Worm (Caenorhabditis elegans) whole organism, L2 larva: ENCODE results near the gene mom-2.

Experiments used
- C34F6.9 ChIP-seq: fragments of 150-350 bp; optimal IDR thresholded peaks from 2 replicates; lab custom pipeline; 2014; ENCODE audit warnings: missing biosample characterization, missing genetic modification characterization
- F13H6.1 ChIP-seq: sonication (generic microtip); optimal IDR thresholded peaks from 2 replicates; lab custom pipeline; 2016; ENCODE audit warnings: missing genetic modification characterization, missing compliant biosample characterization
- ZK546.5 ChIP-seq: sonication (generic microtip); optimal IDR thresholded peaks from 2 replicates; lab custom pipeline; 2017; ENCODE audit warnings: missing biosample characterization, missing genetic modification characterization
- aly-2 ChIP-seq: fragments of 150-350 bp; optimal IDR thresholded peaks from 2 replicates; lab custom pipeline; 2014; ENCODE audit warnings: missing biosample characterization, missing genetic modification characterization
- ama-1 ChIP-seq: fragments of 150-350 bp; optimal IDR thresholded peaks from 2 replicates; lab custom pipeline; 2018; ENCODE audit warnings: inconsistent platforms
- blmp-1 ChIP-seq: sonication (generic microtip); optimal IDR thresholded peaks from 2 replicates; lab custom pipeline; 2017; ENCODE audit warnings: missing genetic modification characterization, mild to moderate bottlenecking, missing compliant biosample characterization, antibody characterized with exemption, moderate library complexity; ENCODE audit not compliant: insufficient read depth
- ceh-16 ChIP-seq: fragments of 150-350 bp; optimal IDR thresholded peaks from 2 replicates; lab custom pipeline; 2014; ENCODE audit warnings: missing biosample characterization, missing genetic modification characterization
- ceh-82 ChIP-seq: fragments of 150-350 bp; optimal IDR thresholded peaks from 2 replicates; lab custom pipeline; 2014; ENCODE audit warnings: missing biosample characterization, missing genetic modification characterization
- dmd-4 ChIP-seq: sonication (generic microtip); optimal IDR thresholded peaks from 2 replicates; lab custom pipeline; 2017; ENCODE audit warnings: missing biosample characterization, missing genetic modification characterization
- egl-27 ChIP-seq: sonication (generic microtip); optimal IDR thresholded peaks from 3 replicates; lab custom pipeline; 2017; ENCODE audit warnings: missing biosample characterization, missing genetic modification reagents, missing genetic modification characterization
- elt-3 ChIP-seq: sonication (generic microtip); optimal IDR thresholded peaks from 2 replicates; lab custom pipeline; 2017; ENCODE audit warnings: missing biosample characterization, missing genetic modification characterization
- fos-1 ChIP-seq: fragments of 150-350 bp; optimal IDR thresholded peaks from 2 replicates; lab custom pipeline; 2014; ENCODE audit warnings: missing biosample characterization, missing genetic modification characterization
- lin-11 ChIP-seq: fragments of 150-350 bp; sonication (generic microtip); optimal IDR thresholded peaks from 2 replicates; lab custom pipeline; 2014; ENCODE audit warnings: missing biosample characterization, missing genetic modification characterization, inconsistent platforms, mixed read lengths
- lsy-2 ChIP-seq, 2 experiments: fragments of 150-350 bp in 1 of 2; sonication (generic microtip) in 1 of 2; optimal IDR thresholded peaks; 2 replicates each; lab custom pipeline; 2014 to 2017; ENCODE audit warnings: missing biosample characterization in 2 of 2, missing genetic modification characterization in 2 of 2
- mab-5 ChIP-seq: fragments of 150-350 bp; optimal IDR thresholded peaks from 2 replicates; lab custom pipeline; 2014; ENCODE audit warnings: missing biosample characterization, missing genetic modification characterization
- nhr-11 ChIP-seq: fragments of 150-350 bp; optimal IDR thresholded peaks from 2 replicates; lab custom pipeline; 2014; ENCODE audit warnings: missing biosample characterization, missing genetic modification characterization
- nhr-12 ChIP-seq: fragments of 150-350 bp; optimal IDR thresholded peaks from 2 replicates; lab custom pipeline; 2014; ENCODE audit warnings: missing biosample characterization, missing genetic modification characterization
- nhr-129 ChIP-seq: fragments of 150-350 bp; optimal IDR thresholded peaks from 2 replicates; lab custom pipeline; 2014; ENCODE audit warnings: missing biosample characterization, missing genetic modification characterization
- nhr-21 ChIP-seq: fragments of 150-350 bp; optimal IDR thresholded peaks from 2 replicates; lab custom pipeline; 2014; ENCODE audit warnings: missing biosample characterization, missing genetic modification characterization
- nhr-25 ChIP-seq: fragments of 150-350 bp; sonication (generic microtip); optimal IDR thresholded peaks from 3 replicates; lab custom pipeline; 2014; ENCODE audit warnings: missing biosample characterization, missing genetic modification characterization
- nhr-77 ChIP-seq: fragments of 150-350 bp; optimal IDR thresholded peaks from 2 replicates; lab custom pipeline; 2014; ENCODE audit warnings: missing biosample characterization, missing genetic modification characterization
- sma-3 ChIP-seq: sonication (generic microtip); optimal IDR thresholded peaks from 2 replicates; lab custom pipeline; 2016; ENCODE audit warnings: missing genetic modification reagents, missing genetic modification characterization, missing compliant biosample characterization
- sma-9 ChIP-seq, 2 experiments: fragments of 150-350 bp in 1 of 2; sonication (generic microtip) in 1 of 2; optimal IDR thresholded peaks; 2 replicates each; lab custom pipeline; 2014 to 2016; ENCODE audit warnings: missing genetic modification characterization in 2 of 2, mild to moderate bottlenecking in 1 of 2, missing biosample characterization in 1 of 2, missing compliant biosample characterization in 1 of 2, missing genetic modification reagents in 1 of 2, moderate library complexity in 1 of 2
- unc-55 ChIP-seq: fragments of 150-350 bp; sonication (generic microtip); optimal IDR thresholded peaks from 3 replicates; lab custom pipeline; 2014; ENCODE audit warnings: missing biosample characterization, missing genetic modification reagents, missing genetic modification characterization
- ztf-1 ChIP-seq: fragments of 200-800 bp; sonication (Bioruptor generic); conservative IDR thresholded peaks from 2 replicates; pipeline ENCODE4 v1.3.6; 2022; ENCODE audit warnings: missing genetic modification characterization, missing compliant biosample characterization

mom-2 gene

ce11 chrV:8400808-8401207 lies 45.0 kb downstream of the mom-2 start:
- TF ChIP-seq nhr-21 (tag; lab: Kevin White, UChicago), result no peak
- TF ChIP-seq nhr-25 (tag; lab: Kevin White, UChicago), result no peak

ce11 chrV:8401267-8401666 lies 45.5 kb downstream of the mom-2 start:
- TF ChIP-seq egl-27 (tag; lab: Kevin White, UChicago) (no peak), nhr-12 (tag; lab: Kevin White, UChicago) (no peak), nhr-21 (tag; lab: Kevin White, UChicago) (peak; percentile 20), ama-1 (no peak), lsy-2 (tag; optimal IDR thresholded peaks at IDR 0.05; lab: Kevin White, UChicago) (no peak)

ce11 chrV:8402392-8402791 lies 46.6 kb downstream of the mom-2 start, which contains the start of gene F52E1.9:
Gene F52E1.9 (minus strand): TSS chrV:8402669.
- TF ChIP-seq fos-1 (tag; lab: Kevin White, UChicago) (peak; percentile 60), sma-9 (GFP tag; optimal IDR thresholded peaks at IDR 0.05; lab: Kevin White, UChicago) (peak; percentile 17), sma-9 (tag; optimal IDR thresholded peaks at IDR 0.05; lab: Kevin White, UChicago) (no peak), egl-27 (tag; lab: Kevin White, UChicago) (no peak)

- TF ChIP-seq mab-5 (tag; lab: Kevin White, UChicago), result no peak
- no peak for TF ChIP-seq nhr-77 (tag; lab: Kevin White, UChicago)
- no peak for TF ChIP-seq lsy-2 (tag; optimal IDR thresholded peaks at IDR 0.05; lab: Kevin White, UChicago)
- no peak for TF ChIP-seq nhr-12 (tag; lab: Kevin White, UChicago)
- TF ChIP-seq ceh-16, result no peak
- TF ChIP-seq sma-3, result no peak
- TF ChIP-seq F13H6.1, result peak; percentile 60
- no peak for TF ChIP-seq aly-2 (tag; lab: Kevin White, UChicago)
- TF ChIP-seq nhr-21 (tag; lab: Kevin White, UChicago), result peak; percentile 2
- no peak for TF ChIP-seq lin-11 (tag; lab: Kevin White, UChicago)
These were observed 47.4 kb downstream of the mom-2 start for ce11 chrV:8403152-8403551.

- TF ChIP-seq elt-3 (tag; lab: Kevin White, UChicago), result no peak
- TF ChIP-seq fos-1 (tag; lab: Kevin White, UChicago), result peak; percentile 10
- TF ChIP-seq ztf-1, result no peak
- TF ChIP-seq unc-55 (GFP tag; lab: Kevin White, UChicago), result no peak
- TF ChIP-seq ZK546.5 (tag; lab: Kevin White, UChicago), result no peak
- no peak for TF ChIP-seq C34F6.9 (tag; lab: Kevin White, UChicago)
- no peak for TF ChIP-seq ceh-82
These were observed 48.1 kb downstream of the mom-2 start for ce11 chrV:8403916-8404315.

- TF ChIP-seq sma-9 (GFP tag; optimal IDR thresholded peaks at IDR 0.05; lab: Kevin White, UChicago), result peak; percentile 24
- TF ChIP-seq sma-9 (tag; optimal IDR thresholded peaks at IDR 0.05; lab: Kevin White, UChicago), result no peak
- no peak for TF ChIP-seq egl-27 (tag; lab: Kevin White, UChicago)
- no peak for TF ChIP-seq nhr-11
- no peak for TF ChIP-seq unc-55 (GFP tag; lab: Kevin White, UChicago)
- peak; percentile 15 for TF ChIP-seq blmp-1 (tag; lab: Kevin White, UChicago)
These were observed 48.6 kb downstream of the mom-2 start for ce11 chrV:8404339-8404738.

- TF ChIP-seq blmp-1 (tag; lab: Kevin White, UChicago), result no peak
- TF ChIP-seq nhr-25 (tag; lab: Kevin White, UChicago), result peak; percentile 24
These were observed 50.4 kb downstream of the mom-2 start for ce11 chrV:8406155-8406554.

ce11 chrV:8406911-8407310 lies 51.1 kb downstream of the mom-2 start:
- no peak for TF ChIP-seq nhr-21 (tag; lab: Kevin White, UChicago)
- peak; percentile 66 for TF ChIP-seq nhr-129 (tag; lab: Kevin White, UChicago)
- TF ChIP-seq dmd-4 (tag; lab: Kevin White, UChicago), result no peak
- TF ChIP-seq nhr-25 (tag; lab: Kevin White, UChicago), result peak; percentile 31
- peak; percentile 13 for TF ChIP-seq sma-9 (GFP tag; optimal IDR thresholded peaks at IDR 0.05; lab: Kevin White, UChicago)
- no peak for TF ChIP-seq sma-9 (tag; optimal IDR thresholded peaks at IDR 0.05; lab: Kevin White, UChicago)
- peak; percentile 0 for TF ChIP-seq blmp-1 (tag; lab: Kevin White, UChicago)
- TF ChIP-seq, all 48 proteins: peak for 4
